Worm (Caenorhabditis elegans): ENCODE results near the gene D1025.10.

D1025.10 gene

ce11 chrX:14557352-14557935 lies 40.8 kb downstream of the D1025.10 start (continued):
- TF ChIP-seq sox-4 (tag; optimal IDR thresholded peaks at IDR 0.05) (no peak), nhr-85 (tag) (no peak), mdl-1 (tag; optimal IDR thresholded peaks at IDR 0.05) (no peak), zip-4 (GFP tag; optimal IDR thresholded peaks at IDR 0.05) (peak; percentile 78), tlp-1 (tag; optimal IDR thresholded peaks at IDR 0.05) (no peak), grh-1 (GFP tag; IDR thresholded peaks at IDR 0.05) (no peak), fkh-4 (tag; optimal IDR thresholded peaks at IDR 0.05; ENCODE audit: borderline replicate concordance) (no peak), ztf-4 (tag; optimal IDR thresholded peaks at IDR 0.05) (peak; percentile 32), dpl-1 (GFP tag; optimal IDR thresholded peaks at IDR 0.05) (peak in 1 of 3 experiments; percentile 2), pqm-1 (tag; optimal IDR thresholded peaks at IDR 0.05) (no peak), swsn-7 (tag; optimal IDR thresholded peaks at IDR 0.05) (peak; percentile 64), snpc-4 (tag; optimal IDR thresholded peaks at IDR 0.05) (peak; percentile 7), ets-5 (GFP tag; IDR thresholded peaks at IDR 0.05) (no peak), Y116A8C.19 (tag; optimal IDR thresholded peaks at IDR 0.05; ENCODE audit: borderline replicate concordance) (no peak), vab-15 (tag; optimal IDR thresholded peaks at IDR 0.05) (no peak), xbp-1 (tag; optimal IDR thresholded peaks at IDR 0.05) (peak; percentile 35), nhr-12 (tag; optimal IDR thresholded peaks at IDR 0.05) (no peak), elt-2 (tag; optimal IDR thresholded peaks at IDR 0.05) (peak; percentile 49), sptf-1 (tag; optimal IDR thresholded peaks at IDR 0.05) (no peak), elt-3 (tag; optimal IDR thresholded peaks at IDR 0.05) (peak in 1 of 6 experiments; percentile 13), mep-1 (tag; optimal IDR thresholded peaks at IDR 0.05) (no peak), hlh-4 (tag; optimal IDR thresholded peaks at IDR 0.05) (no peak), unc-130 (tag; optimal IDR thresholded peaks at IDR 0.05) (no peak), lin-15B (tag; optimal IDR thresholded peaks at IDR 0.05) (no peak), ama-1 (optimal IDR thresholded peaks at IDR 0.05) (no peak), ceh-88 (GFP tag; IDR thresholded peaks at IDR 0.05) (no peak), dsc-1 (tag; optimal IDR thresholded peaks at IDR 0.05) (peak; percentile 17), alr-1 (tag; optimal IDR thresholded peaks at IDR 0.05; ENCODE audit: borderline replicate concordance) (no peak), lin-13 (GFP tag; optimal IDR thresholded peaks at IDR 0.05) (no peak), nhr-47 (tag; optimal IDR thresholded peaks at IDR 0.05) (peak; percentile 72), C34B4.2 (tag; optimal IDR thresholded peaks at IDR 0.05) (no peak), unc-30 (tag; optimal IDR thresholded peaks at IDR 0.05) (no peak), nhr-11 (tag; optimal IDR thresholded peaks at IDR 0.05) (no peak)

- TF ChIP-seq lin-35 (GFP tag; optimal IDR thresholded peaks at IDR 0.05): peak in 1 of 2 experiments; percentile 63
- TF ChIP-seq nhr-85 (tag): peak; percentile 75
- TF ChIP-seq F16B12.6 (tag; optimal IDR thresholded peaks at IDR 0.05): no peak
- TF ChIP-seq efl-1 (optimal IDR thresholded peaks at IDR 0.05): no peak
- TF ChIP-seq efl-1 (GFP tag; optimal IDR thresholded peaks at IDR 0.05 in 1 of 2): peak in 1 of 2 experiments; percentile 31
- peak; percentile 38 for TF ChIP-seq elt-2 (tag; optimal IDR thresholded peaks at IDR 0.05)
- no peak for TF ChIP-seq skn-1 (tag; optimal IDR thresholded peaks at IDR 0.05)
- TF ChIP-seq mdl-1 (tag; optimal IDR thresholded peaks at IDR 0.05): no peak
- TF ChIP-seq elt-3 (tag; optimal IDR thresholded peaks at IDR 0.05): peak in 4 of 6 experiments; percentile 27 to 70 (median 48)
- TF ChIP-seq jun-1 (tag; optimal IDR thresholded peaks at IDR 0.05): peak; percentile 27
- TF ChIP-seq dpl-1 (GFP tag; optimal IDR thresholded peaks at IDR 0.05): no peak
- peak; percentile 82 for TF ChIP-seq nhr-20 (tag; optimal IDR thresholded peaks at IDR 0.05)
- peak; percentile 10 for TF ChIP-seq nhr-19 (GFP tag; conservative IDR thresholded peaks at IDR 0.05)
- peak; percentile 84 for TF ChIP-seq blmp-1 (tag; optimal IDR thresholded peaks at IDR 0.05)
- no peak for TF ChIP-seq lsy-2 (tag; optimal IDR thresholded peaks at IDR 0.05)
- peak; percentile 37 for TF ChIP-seq nhr-71 (tag; optimal IDR thresholded peaks at IDR 0.05)
These were observed 41.4 kb downstream of the D1025.10 start, which contains the start of gene nhr-3 for ce11 chrX:14557936-14558554. Gene nhr-3 (plus strand): TSS chrX:14558504.
